Fruit fly (Drosophila melanogaster): ENCODE data around the gene Ugt302C1.

The Ugt302C1 gene

dm6 chr3R:11197389-11197716 lies 40.5 kb downstream of the Ugt302C1 start, which contains the start of gene cu:
TSS of gene cu (plus strand) at chr3R:11197592.
- TF ChIP-seq aop (GFP tag; IDR thresholded peaks at IDR 0.05) = peak; percentile 49; the same call in 1 of the 2 replicates
- TF ChIP-seq CG6683 (GFP tag; optimal IDR thresholded peaks at IDR 0.05) = no peak
- peak; percentile 90 for TF ChIP-seq mam (GFP tag; optimal IDR thresholded peaks at IDR 0.05)
- TF ChIP-seq gcm2 (GFP tag; optimal IDR thresholded peaks at IDR 0.05) = peak; percentile 50
- TF ChIP-seq Dfd (GFP tag; optimal IDR thresholded peaks at IDR 0.05) = peak in 1 of 2 experiments; percentile 28
- peak; percentile 26; the same call in 1 of the 2 replicates for TF ChIP-seq Bgb (GFP tag; IDR thresholded peaks at IDR 0.05; ENCODE audit: partially characterized antibody)
- TF ChIP-seq CG11398 (GFP tag; optimal IDR thresholded peaks at IDR 0.05) = peak; percentile 71
- TF ChIP-seq Trl (optimal IDR thresholded peaks at IDR 0.05) = peak; percentile 54 to 58
- TF ChIP-seq Trl (GFP tag; optimal IDR thresholded peaks at IDR 0.05) = no peak
- TF ChIP-seq Med (GFP tag) = no peak
- TF ChIP-seq esg (GFP tag; conservative IDR thresholded peaks at IDR 0.05) = no peak
- TF ChIP-seq ham (GFP tag; IDR thresholded peaks at IDR 0.05) = no peak
- TF ChIP-seq Dbx (GFP tag; IDR thresholded peaks at IDR 0.05) = no peak
- peak; percentile 13; the same call in 1 of the 2 replicates for TF ChIP-seq bbx (GFP tag; IDR thresholded peaks at IDR 0.05; ENCODE audit: partially characterized antibody)
- TF ChIP-seq CG33213 (GFP tag; optimal IDR thresholded peaks at IDR 0.05) = peak; percentile 75
- TF ChIP-seq hkb (optimal IDR thresholded peaks at IDR 0.05) = peak; percentile 33
- TF ChIP-seq hkb (GFP tag; IDR thresholded peaks at IDR 0.05) = no peak
- peak in 1 of 3 experiments; percentile 26 for TF ChIP-seq lola (GFP tag; optimal IDR thresholded peaks at IDR 0.05)
- TF ChIP-seq ab (GFP tag; optimal IDR thresholded peaks at IDR 0.05) = peak; percentile 76
- peak; percentile 85; the same call in 2 of the 3 replicates for TF ChIP-seq Optix (GFP tag; IDR thresholded peaks at IDR 0.05)
- TF ChIP-seq sr (GFP tag; IDR thresholded peaks at IDR 0.05) = peak; percentile 6
- TF ChIP-seq CG31441 (GFP tag; IDR thresholded peaks at IDR 0.05) = peak; percentile 44; the same call in 1 of the 2 replicates

dm6 chr3R:11198062-11198472 lies 41.2 kb downstream of the Ugt302C1 start:
- TF ChIP-seq HLHmδ (GFP tag; optimal IDR thresholded peaks at IDR 0.05) = no peak
- TF ChIP-seq CG13296 (GFP tag; optimal IDR thresholded peaks at IDR 0.05) = no peak
- no peak for TF ChIP-seq Nf-YA (GFP tag; IDR thresholded peaks at IDR 0.05)
- no peak for TF ChIP-seq pum (GFP tag; optimal IDR thresholded peaks at IDR 0.05)
- TF ChIP-seq CG30020 (tag; optimal IDR thresholded peaks at IDR 0.05) = no peak
- peak; percentile 54 for TF ChIP-seq ftz-f1 (GFP tag; optimal IDR thresholded peaks at IDR 0.05)
- TF ChIP-seq dm (GFP tag; optimal IDR thresholded peaks at IDR 0.05) = peak; percentile 67
- no peak for TF ChIP-seq tx (GFP tag; optimal IDR thresholded peaks at IDR 0.05)
- no peak for TF ChIP-seq CG42726 (GFP tag; IDR thresholded peaks at IDR 0.05; ENCODE audit: partially characterized antibody)
- no peak for TF ChIP-seq CG4360 (GFP tag; IDR thresholded peaks at IDR 0.05)
- TF ChIP-seq CG3995 (GFP tag; optimal IDR thresholded peaks at IDR 0.05) = no peak
- TF ChIP-seq fd102C (GFP tag; optimal IDR thresholded peaks at IDR 0.05) = no peak
- TF ChIP-seq Dp (GFP tag; optimal IDR thresholded peaks at IDR 0.05) = no peak
- peak; percentile 36 for TF ChIP-seq CG34376 (GFP tag; optimal IDR thresholded peaks at IDR 0.05)
- no peak for TF ChIP-seq Ada2b (GFP tag; IDR thresholded peaks at IDR 0.05)
- no peak for TF ChIP-seq unc-4 (GFP tag; IDR thresholded peaks at IDR 0.05; ENCODE audit: partially characterized antibody)
- TF ChIP-seq HmgZ (tag; optimal IDR thresholded peaks at IDR 0.05) = peak; percentile 52
- no peak for TF ChIP-seq CG10431 (GFP tag; optimal IDR thresholded peaks at IDR 0.05)
- TF ChIP-seq odd (GFP tag; optimal IDR thresholded peaks at IDR 0.05) = no peak
- TF ChIP-seq CG33213 (GFP tag; optimal IDR thresholded peaks at IDR 0.05) = no peak
- peak; percentile 86 for TF ChIP-seq sd (tag; optimal IDR thresholded peaks at IDR 0.05)
- no peak for TF ChIP-seq Doc2 (GFP tag; IDR thresholded peaks at IDR 0.05)
- TF ChIP-seq nmo (GFP tag; optimal IDR thresholded peaks at IDR 0.05) = no peak
- TF ChIP-seq CG17829 (tag; optimal IDR thresholded peaks at IDR 0.05) = no peak
- peak; percentile 97 for TF ChIP-seq CG5180 (GFP tag; optimal IDR thresholded peaks at IDR 0.05)
- TF ChIP-seq vvl (GFP tag; IDR thresholded peaks at IDR 0.05) = peak; percentile 46; the same call in 1 of the 2 replicates
- TF ChIP-seq CG9932 (GFP tag; IDR thresholded peaks at IDR 0.05) = no peak
- no peak for TF ChIP-seq Stat92E (GFP tag; optimal IDR thresholded peaks at IDR 0.05)
- TF ChIP-seq CG18262 (tag; optimal IDR thresholded peaks at IDR 0.05) = peak; percentile 92
- TF ChIP-seq ranshi (GFP tag; IDR thresholded peaks at IDR 0.05) = no peak
- TF ChIP-seq ttk (GFP tag; IDR thresholded peaks at IDR 0.05) = peak; percentile 52
